Fruit fly (Drosophila melanogaster) whole organism, embryonic: ENCODE results near the gene CG43321.

Source experiments
- ATbp ChIP-seq: fragments of 200-800 bp; sonication (Bioruptor generic); optimal IDR thresholded peaks from 2 replicates; lab custom pipeline; 2017; ENCODE audit warnings: missing biosample characterization, mild to moderate bottlenecking, missing genetic modification characterization, missing genetic modification reagents
- Abd-B ChIP-seq: fragments of 200-800 bp; sonication (Bioruptor generic); optimal IDR thresholded peaks from 2 replicates; lab custom pipeline; 2018; ENCODE audit warnings: missing biosample characterization, mild to moderate bottlenecking, missing genetic modification characterization, moderate library complexity
- Bdp1 ChIP-seq: fragments of 200-800 bp; sonication (Bioruptor generic); optimal IDR thresholded peaks from 3 replicates; lab custom pipeline; 2016; ENCODE audit warnings: missing biosample characterization, missing genetic modification characterization
- CG10431 ChIP-seq: fragments of 200-800 bp; sonication (Bioruptor generic); optimal IDR thresholded peaks from 3 replicates; lab custom pipeline; 2018; ENCODE audit warnings: missing biosample characterization, mild to moderate bottlenecking, missing genetic modification characterization
- CG10565 ChIP-seq: fragments of 200-800 bp; sonication (Bioruptor generic); optimal IDR thresholded peaks from 3 replicates; lab custom pipeline; 2016; ENCODE audit warnings: missing biosample characterization, mild to moderate bottlenecking, missing genetic modification characterization
- CG13287 ChIP-seq: fragments of 200-800 bp; sonication (Bioruptor generic); IDR thresholded peaks from 2 replicates; pipeline ENCODE4 v1.3.6; 2022; ENCODE audit warnings: missing biosample characterization, missing genetic modification characterization; ENCODE audit not compliant: partially characterized antibody
- CG2712 ChIP-seq: fragments of 200-800 bp; optimal IDR thresholded peaks from 3 replicates; lab custom pipeline; 2019; ENCODE audit warnings: missing biosample characterization, mild to moderate bottlenecking, missing genetic modification characterization, moderate library complexity
- CG30020 ChIP-seq: fragments of 200-800 bp; optimal IDR thresholded peaks from 2 replicates; lab custom pipeline; 2019; ENCODE audit warnings: missing biosample characterization, mild to moderate bottlenecking, missing genetic modification characterization, moderate library complexity
- CG3407 ChIP-seq: fragments of 200-800 bp; sonication (Bioruptor generic); optimal IDR thresholded peaks from 2 replicates; lab custom pipeline; 2018; ENCODE audit warnings: missing biosample characterization, mild to moderate bottlenecking, missing genetic modification characterization
- CG4424 ChIP-seq: fragments of 200-800 bp; sonication (Bioruptor generic); optimal IDR thresholded peaks from 3 replicates; lab custom pipeline; 2016; ENCODE audit warnings: missing biosample characterization, missing genetic modification characterization
- CG4617 ChIP-seq: fragments of 200-800 bp; sonication (Bioruptor generic); optimal IDR thresholded peaks from 3 replicates; lab custom pipeline; 2016; ENCODE audit warnings: missing biosample characterization, missing genetic modification characterization, borderline replicate concordance
- CG4730 ChIP-seq: fragments of 200-800 bp; sonication (Bioruptor generic); IDR thresholded peaks from 2 replicates; pipeline ENCODE4 v1.3.6; 2022; ENCODE audit warnings: missing biosample characterization, missing genetic modification characterization
- CG6683 ChIP-seq: fragments of 200-800 bp; sonication (Bioruptor generic); optimal IDR thresholded peaks from 2 replicates; lab custom pipeline; 2017; ENCODE audit warnings: missing biosample characterization, mild to moderate bottlenecking, missing genetic modification characterization, missing genetic modification reagents
- CG7786 ChIP-seq: fragments of 200-800 bp; sonication (Bioruptor generic); optimal IDR thresholded peaks from 2 replicates; lab custom pipeline; 2016; ENCODE audit warnings: missing biosample characterization, missing genetic modification characterization
- CG8388 ChIP-seq: fragments of 200-800 bp; sonication (Bioruptor generic); optimal IDR thresholded peaks from 2 replicates; lab custom pipeline; 2019; ENCODE audit warnings: missing biosample characterization, mild to moderate bottlenecking, missing genetic modification characterization, moderate library complexity
- CG8478 ChIP-seq: fragments of >200 bp; optimal IDR thresholded peaks from 2 replicates; lab custom pipeline; 2018
- CG9609 ChIP-seq: fragments of 200-800 bp; sonication (Bioruptor generic); optimal IDR thresholded peaks from 3 replicates; lab custom pipeline; 2016; ENCODE audit warnings: missing biosample characterization, missing genetic modification characterization
- Camta ChIP-seq: fragments of 200-800 bp; sonication (Bioruptor generic); optimal IDR thresholded peaks from 2 replicates; lab custom pipeline; 2016; ENCODE audit warnings: missing biosample characterization, missing genetic modification characterization
- Dref ChIP-seq: fragments of 200-800 bp; sonication (Bioruptor generic); IDR thresholded peaks from 2 replicates; pipeline ENCODE4 v1.3.6; 2022; ENCODE audit warnings: missing biosample characterization, missing genetic modification characterization
- ERR ChIP-seq: fragments of 200-800 bp; sonication (Bioruptor generic); optimal IDR thresholded peaks from 2 replicates; lab custom pipeline; 2016; ENCODE audit warnings: missing biosample characterization, missing genetic modification characterization
- HLHmδ ChIP-seq: fragments of 200-800 bp; sonication (Bioruptor generic); optimal IDR thresholded peaks from 2 replicates; lab custom pipeline; 2018; ENCODE audit warnings: missing biosample characterization, mild to moderate bottlenecking, missing genetic modification characterization, moderate library complexity
- Hr39 ChIP-seq: fragments of >200 bp; optimal IDR thresholded peaks from 2 replicates; lab custom pipeline; 2017
- Kr ChIP-seq: fragments of 200-800 bp; sonication (Bioruptor generic); optimal IDR thresholded peaks from 2 replicates; lab custom pipeline; 2017; ENCODE audit warnings: missing biosample characterization, mild to moderate bottlenecking, missing genetic modification characterization
- Lpt ChIP-seq: fragments of >200 bp; optimal IDR thresholded peaks from 2 replicates; lab custom pipeline; 2018; ENCODE audit warnings: missing biosample characterization, missing genetic modification characterization
- Nf-YA ChIP-seq: fragments of 200-800 bp; sonication (Bioruptor generic); IDR thresholded peaks from 2 replicates; pipeline ENCODE4 v1.3.6; 2022; ENCODE audit warnings: missing biosample characterization, missing genetic modification characterization
- Nf-YC ChIP-seq: fragments of 200-800 bp; optimal IDR thresholded peaks from 3 replicates; lab custom pipeline; 2019; ENCODE audit warnings: missing biosample characterization, mild to moderate bottlenecking, missing genetic modification characterization, moderate library complexity
- al ChIP-seq: fragments of 200-800 bp; sonication (Bioruptor generic); IDR thresholded peaks from 2 replicates; pipeline ENCODE4 v1.3.6; 2022; ENCODE audit warnings: missing biosample characterization, missing genetic modification characterization
- ase ChIP-seq: fragments of 200-800 bp; sonication (Bioruptor generic); IDR thresholded peaks from 3 replicates; pipeline ENCODE4 v1.3.6; 2022; ENCODE audit warnings: missing biosample characterization, missing genetic modification characterization
- en ChIP-seq: fragments of 200-800 bp; sonication (Bioruptor generic); optimal IDR thresholded peaks from 2 replicates; lab custom pipeline; 2016; ENCODE audit warnings: missing biosample characterization, missing genetic modification characterization
- ewg ChIP-seq: fragments of 200-800 bp; sonication (Bioruptor generic); optimal IDR thresholded peaks from 3 replicates; lab custom pipeline; 2017; ENCODE audit warnings: mild to moderate bottlenecking, missing biosample characterization, missing genetic modification reagents, missing genetic modification characterization
- gfzf ChIP-seq: fragments of 200-800 bp; sonication (Bioruptor generic); optimal IDR thresholded peaks from 2 replicates; lab custom pipeline; 2016; ENCODE audit warnings: missing biosample characterization, mild to moderate bottlenecking, missing genetic modification characterization, moderate library complexity
- grau ChIP-seq: fragments of 200-800 bp; optimal IDR thresholded peaks from 3 replicates; lab custom pipeline; 2019; ENCODE audit warnings: missing biosample characterization, mild to moderate bottlenecking, missing genetic modification characterization, moderate library complexity
- gsb-n ChIP-seq: fragments of 200-800 bp; sonication (Bioruptor generic); optimal IDR thresholded peaks from 3 replicates; lab custom pipeline; 2018; ENCODE audit warnings: missing biosample characterization, mild to moderate bottlenecking, missing genetic modification characterization
- jumu ChIP-seq: fragments of 200-800 bp; sonication (Bioruptor generic); optimal IDR thresholded peaks from 3 replicates; lab custom pipeline; 2016; ENCODE audit warnings: missing biosample characterization, missing genetic modification characterization
- peb ChIP-seq: fragments of 200-800 bp; sonication (Bioruptor generic); IDR thresholded peaks from 2 replicates; pipeline ENCODE4 v1.3.6; 2022; ENCODE audit warnings: missing biosample characterization, missing genetic modification characterization
- scrt ChIP-seq: fragments of 200-800 bp; sonication (Bioruptor generic); optimal IDR thresholded peaks from 2 replicates; lab custom pipeline; 2018; ENCODE audit warnings: missing biosample characterization, mild to moderate bottlenecking, missing genetic modification characterization, moderate library complexity
- seq ChIP-seq: fragments of 200-800 bp; sonication (Bioruptor generic); IDR thresholded peaks from 2 replicates; pipeline ENCODE4 v1.3.6; 2022; ENCODE audit warnings: missing biosample characterization, missing genetic modification characterization
- slbo ChIP-seq: fragments of 200-800 bp; sonication (Bioruptor generic); IDR thresholded peaks from 2 replicates; pipeline ENCODE4 v1.3.6; 2022; ENCODE audit warnings: missing biosample characterization, missing genetic modification characterization
- sob ChIP-seq: fragments of 200-800 bp; sonication (Bioruptor generic); IDR thresholded peaks from 2 replicates; pipeline ENCODE4 v1.3.6; 2022; ENCODE audit warnings: missing biosample characterization, missing genetic modification characterization
- usp ChIP-seq: fragments of >200 bp; optimal IDR thresholded peaks from 2 replicates; lab custom pipeline; 2017; ENCODE audit warnings: missing biosample characterization, missing genetic modification characterization

CG43321 gene

dm6 chr2L:7037773-7038327 lies 25.8 kb downstream of the CG43321 start, which contains the start of gene milt (continued):
- peak; percentile 52 for TF ChIP-seq ERR
- TF ChIP-seq CG3407 (GFP tag; lab: Kevin White, UChicago), result no peak
- no peak for TF ChIP-seq Bdp1
- TF ChIP-seq CG10565 (GFP tag; lab: Kevin White, UChicago), result no peak
- no peak for TF ChIP-seq ewg (GFP tag; lab: Kevin White, UChicago)
- TF ChIP-seq grau (tag; lab: Kevin White, UChicago), result peak; percentile 3
- no peak for TF ChIP-seq al (GFP tag; lab: Robert Waterston, UW)
- TF ChIP-seq CG4424 (GFP tag; lab: Kevin White, UChicago), result no peak
- no peak for TF ChIP-seq CG8388 (GFP tag; lab: Kevin White, UChicago)
- TF ChIP-seq scrt (GFP tag; lab: Kevin White, UChicago), result no peak
- TF ChIP-seq CG6683 (GFP tag; lab: Kevin White, UChicago), result no peak
- TF ChIP-seq en (GFP tag; lab: Kevin White, UChicago), result no peak
- peak; percentile 21 for TF ChIP-seq CG2712 (tag; lab: Kevin White, UChicago)
- TF ChIP-seq seq (GFP tag; lab: Robert Waterston, UW), result no peak
- TF ChIP-seq sob (GFP tag; lab: Robert Waterston, UW), result peak; percentile 25; the same call in 1 of the 2 replicates
- TF ChIP-seq ase (GFP tag; lab: Robert Waterston, UW), result no peak
- no peak for TF ChIP-seq Kr (GFP tag; lab: Kevin White, UChicago)
- no peak for TF ChIP-seq Hr39 (lab: Kevin White, UChicago)
- no peak for TF ChIP-seq usp (GFP tag; lab: Kevin White, UChicago)
- TF ChIP-seq Nf-YC (tag; lab: Kevin White, UChicago), result peak; percentile 98
- TF ChIP-seq CG13287 (GFP tag; lab: Robert Waterston, UW), result peak; percentile 84
- TF ChIP-seq CG10431, result no peak
- TF ChIP-seq Dref (GFP tag; lab: Robert Waterston, UW), result peak; percentile 96
- TF ChIP-seq HLHmδ, result no peak
- TF ChIP-seq CG9609 (GFP tag; lab: Kevin White, UChicago), result no peak
- no peak for TF ChIP-seq ATbp (GFP tag; lab: Kevin White, UChicago)
- TF ChIP-seq gsb-n, result no peak
- TF ChIP-seq jumu (GFP tag; lab: Kevin White, UChicago), result no peak
- TF ChIP-seq Abd-B (GFP tag; lab: Kevin White, UChicago), result no peak
- TF ChIP-seq CG4730, result no peak
- TF ChIP-seq CG8478, result no peak
- TF ChIP-seq slbo, result peak; percentile 34
- peak; percentile 21 for TF ChIP-seq gfzf (GFP tag; lab: Kevin White, UChicago)
- no peak for TF ChIP-seq peb
- TF ChIP-seq Camta (GFP tag; lab: Kevin White, UChicago), result no peak
- TF ChIP-seq CG4617 (GFP tag; lab: Kevin White, UChicago), result peak; percentile 78
- no peak for TF ChIP-seq CG7786 (GFP tag; lab: Kevin White, UChicago)
- no peak for TF ChIP-seq Nf-YA
- TF ChIP-seq Lpt (GFP tag; lab: Kevin White, UChicago), result no peak
- TF ChIP-seq CG30020, result peak; percentile 36
